Worm (Caenorhabditis elegans): ENCODE data around the gene K08D8.5.

DNA sequence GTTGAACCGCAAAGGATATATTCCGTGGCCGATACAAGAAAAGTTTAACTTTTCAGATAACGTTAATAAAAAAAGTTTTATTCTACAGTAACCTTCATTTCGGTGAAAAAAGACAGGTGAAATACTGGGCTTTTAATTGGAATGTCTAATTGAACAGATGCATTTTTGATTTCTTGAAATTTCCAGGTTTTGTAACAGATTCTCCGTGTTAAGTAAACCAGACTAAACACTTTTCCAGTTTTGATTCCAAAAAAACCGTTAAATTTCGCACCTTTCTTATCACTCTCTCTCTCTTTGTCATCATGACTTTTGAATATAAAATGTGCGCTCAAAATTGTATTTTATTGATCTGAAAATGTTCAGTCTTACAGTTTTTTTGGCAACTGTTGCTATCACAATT lies 6.3 kb upstream of the K08D8.5 start, which contains the start of gene C32H11.3:
- no peak for TF ChIP-seq pat-9 (tag; optimal IDR thresholded peaks at IDR 0.05)
- TF ChIP-seq eyg-1 (tag; optimal IDR thresholded peaks at IDR 0.05) = no peak
- no peak for TF ChIP-seq syd-9 (tag; optimal IDR thresholded peaks at IDR 0.05)
- no peak for TF ChIP-seq nhr-11 (tag; optimal IDR thresholded peaks at IDR 0.05)
- no peak for TF ChIP-seq C08G9.2 (tag; optimal IDR thresholded peaks at IDR 0.05)
- TF ChIP-seq hlh-30 (tag; optimal IDR thresholded peaks at IDR 0.05; ENCODE audit: insufficient read depth) = no peak

All from whole organism, late embryonic.